Fruit fly (Drosophila melanogaster) whole organism, embryonic: ENCODE measurements around the gene Mct1.

Source experiments
- Ada2b ChIP-seq: fragments of 200-800 bp; sonication (Bioruptor generic); IDR thresholded peaks from 2 replicates; pipeline ENCODE4 v1.3.6; 2022; ENCODE audit warnings: missing biosample characterization, missing genetic modification characterization
- CG11456 ChIP-seq: fragments of 200-800 bp; sonication (Bioruptor generic); IDR thresholded peaks from 3 replicates; pipeline ENCODE4 v1.3.6; 2022; ENCODE audit warnings: missing biosample characterization, missing genetic modification characterization
- CG11504 ChIP-seq: fragments of 200-800 bp; sonication (Bioruptor generic); optimal IDR thresholded peaks from 3 replicates; lab custom pipeline; 2019; ENCODE audit warnings: missing biosample characterization, mild to moderate bottlenecking, missing genetic modification characterization, moderate library complexity
- CG11723 ChIP-seq: fragments of 200-800 bp; sonication (Bioruptor generic); optimal IDR thresholded peaks from 2 replicates; lab custom pipeline; 2017; ENCODE audit warnings: missing biosample characterization, mild to moderate bottlenecking, missing genetic modification characterization
- CG13624 ChIP-seq: fragments of 200-800 bp; sonication (Bioruptor generic); optimal IDR thresholded peaks from 2 replicates; lab custom pipeline; 2016; ENCODE audit warnings: missing biosample characterization, missing genetic modification characterization
- CG13775 ChIP-seq: fragments of 200-800 bp; sonication (Bioruptor generic); optimal IDR thresholded peaks from 3 replicates; lab custom pipeline; 2017; ENCODE audit warnings: missing biosample characterization, mild to moderate bottlenecking, missing genetic modification characterization
- CG1529 ChIP-seq: fragments of 200-800 bp; sonication (Bioruptor generic); optimal IDR thresholded peaks from 3 replicates; lab custom pipeline; 2018; ENCODE audit warnings: missing biosample characterization, missing genetic modification characterization
- CG18599 ChIP-seq: fragments of 200-800 bp; sonication (Bioruptor generic); optimal IDR thresholded peaks from 3 replicates; lab custom pipeline; 2017; ENCODE audit warnings: missing biosample characterization, missing genetic modification characterization, mild to moderate bottlenecking, moderate library complexity, missing genetic modification reagents
- CG2120 ChIP-seq: fragments of 200-800 bp; sonication (Bioruptor generic); optimal IDR thresholded peaks from 3 replicates; lab custom pipeline; 2016; ENCODE audit warnings: missing biosample characterization, missing genetic modification characterization
- CG2889 ChIP-seq: fragments of 200-800 bp; sonication (Bioruptor generic); IDR thresholded peaks from 3 replicates; pipeline ENCODE4 v1.3.6; 2022; ENCODE audit warnings: missing biosample characterization, missing genetic modification characterization
- CG34376 ChIP-seq: fragments of 200-800 bp; sonication (Bioruptor generic); optimal IDR thresholded peaks from 2 replicates; lab custom pipeline; 2018; ENCODE audit warnings: missing biosample characterization, mild to moderate bottlenecking, missing genetic modification characterization
- CG4328 ChIP-seq: fragments of 200-800 bp; sonication (Bioruptor generic); optimal IDR thresholded peaks from 3 replicates; lab custom pipeline; 2017; ENCODE audit warnings: missing biosample characterization, missing genetic modification reagents, missing genetic modification characterization
- CG43689 ChIP-seq: fragments of 200-800 bp; sonication (Bioruptor generic); IDR thresholded peaks from 2 replicates; pipeline ENCODE4 v1.3.6; 2022; ENCODE audit warnings: missing biosample characterization, missing genetic modification characterization
- CG5245 ChIP-seq: fragments of 200-800 bp; sonication (Bioruptor generic); optimal IDR thresholded peaks from 3 replicates; lab custom pipeline; 2016; ENCODE audit warnings: missing biosample characterization, missing genetic modification characterization
- CG6683 ChIP-seq: fragments of 200-800 bp; sonication (Bioruptor generic); optimal IDR thresholded peaks from 2 replicates; lab custom pipeline; 2017; ENCODE audit warnings: missing biosample characterization, mild to moderate bottlenecking, missing genetic modification characterization, missing genetic modification reagents
- CG7928 ChIP-seq: fragments of 200-800 bp; sonication (Bioruptor generic); optimal IDR thresholded peaks from 2 replicates; lab custom pipeline; 2017; ENCODE audit warnings: missing biosample characterization, mild to moderate bottlenecking, missing genetic modification characterization
- CG8290 ChIP-seq, 3 experiments: fragments of 200-800 bp; sonication (Bioruptor generic); optimal IDR thresholded peaks; 2 replicates each; lab custom pipeline; 2016 to 2019; ENCODE audit warnings: missing biosample characterization in 3 of 3, missing genetic modification characterization in 3 of 3, mild to moderate bottlenecking in 2 of 3, moderate library complexity in 1 of 3
- CG8359 ChIP-seq: fragments of 200-800 bp; sonication (Bioruptor generic); optimal IDR thresholded peaks from 2 replicates; lab custom pipeline; 2017; ENCODE audit warnings: missing biosample characterization, mild to moderate bottlenecking, missing genetic modification characterization, borderline replicate concordance
- CG8388 ChIP-seq: fragments of 200-800 bp; sonication (Bioruptor generic); optimal IDR thresholded peaks from 2 replicates; lab custom pipeline; 2019; ENCODE audit warnings: missing biosample characterization, mild to moderate bottlenecking, missing genetic modification characterization, moderate library complexity
- CG9727 ChIP-seq: fragments of 200-800 bp; sonication (Bioruptor generic); optimal IDR thresholded peaks from 3 replicates; lab custom pipeline; 2017; ENCODE audit warnings: missing biosample characterization, mild to moderate bottlenecking, missing genetic modification characterization
- D19A ChIP-seq: fragments of 200-800 bp; optimal IDR thresholded peaks from 3 replicates; lab custom pipeline; 2019; ENCODE audit warnings: missing biosample characterization, mild to moderate bottlenecking, missing genetic modification characterization, moderate library complexity
- Dp ChIP-seq: fragments of 200-800 bp; sonication (Bioruptor generic); optimal IDR thresholded peaks from 2 replicates; lab custom pipeline; 2018; ENCODE audit warnings: missing biosample characterization, mild to moderate bottlenecking, missing genetic modification characterization, moderate library complexity
- Ets65A ChIP-seq: fragments of 200-800 bp; sonication (Bioruptor generic); peaks from one replicate; lab custom pipeline; 2016; ENCODE audit warnings: missing biosample characterization, missing genetic modification characterization
- Hr3 ChIP-seq: fragments of 200-800 bp; sonication (Bioruptor generic); optimal IDR thresholded peaks from 3 replicates; lab custom pipeline; 2016; ENCODE audit warnings: missing biosample characterization, missing genetic modification characterization
- Med ChIP-seq: fragments of 200-800 bp; sonication (Bioruptor generic); peaks from one replicate; lab custom pipeline; 2016; ENCODE audit warnings: missing biosample characterization, missing genetic modification characterization, mild to moderate bottlenecking, inconsistent platforms, moderate library complexity
- Meics ChIP-seq: fragments of 200-800 bp; sonication (Bioruptor generic); optimal IDR thresholded peaks from 2 replicates; lab custom pipeline; 2017; ENCODE audit warnings: missing biosample characterization, mild to moderate bottlenecking, missing genetic modification characterization
- NfI ChIP-seq: fragments of 200-800 bp; sonication (Bioruptor generic); optimal IDR thresholded peaks from 3 replicates; lab custom pipeline; 2018; ENCODE audit warnings: missing biosample characterization, mild to moderate bottlenecking, missing genetic modification characterization, moderate library complexity
- PHDP ChIP-seq: fragments of 200-800 bp; sonication (Bioruptor generic); optimal IDR thresholded peaks from 3 replicates; lab custom pipeline; 2018; ENCODE audit warnings: missing biosample characterization, mild to moderate bottlenecking, missing genetic modification characterization, moderate library complexity
- Scr ChIP-seq: fragments of 200-800 bp; sonication (Bioruptor generic); IDR thresholded peaks from 2 replicates; pipeline ENCODE4 v1.3.6; 2022; ENCODE audit warnings: missing biosample characterization, missing genetic modification characterization; ENCODE audit not compliant: partially characterized antibody
- Vsx1 ChIP-seq: fragments of 200-800 bp; sonication (Bioruptor generic); optimal IDR thresholded peaks from 2 replicates; lab custom pipeline; 2017; ENCODE audit warnings: missing biosample characterization, mild to moderate bottlenecking, missing genetic modification characterization, missing genetic modification reagents
- ash1 ChIP-seq: fragments of 200-800 bp; sonication (Bioruptor generic); optimal IDR thresholded peaks from 2 replicates; lab custom pipeline; 2018; ENCODE audit warnings: missing biosample characterization, mild to moderate bottlenecking, missing genetic modification characterization
- az2 ChIP-seq: fragments of 200-800 bp; sonication (Bioruptor generic); optimal IDR thresholded peaks from 3 replicates; lab custom pipeline; 2016; ENCODE audit warnings: missing biosample characterization, missing genetic modification characterization
- chinmo ChIP-seq: fragments of 200-800 bp; sonication (Bioruptor generic); IDR thresholded peaks from 4 replicates; pipeline ENCODE4 v1.3.6; 2022; ENCODE audit warnings: missing biosample characterization, missing genetic modification characterization; ENCODE audit not compliant: partially characterized antibody
- corto ChIP-seq: fragments of 200-800 bp; sonication (Bioruptor generic); optimal IDR thresholded peaks from 2 replicates; lab custom pipeline; 2016; ENCODE audit warnings: missing biosample characterization, mild to moderate bottlenecking, missing genetic modification characterization, moderate library complexity
- dm ChIP-seq: fragments of 200-800 bp; sonication (Bioruptor generic); optimal IDR thresholded peaks from 3 replicates; lab custom pipeline; 2016; ENCODE audit warnings: missing biosample characterization, missing genetic modification characterization
- dmrt99B ChIP-seq: fragments of 200-800 bp; sonication (Bioruptor generic); optimal IDR thresholded peaks from 2 replicates; lab custom pipeline; 2018; ENCODE audit warnings: missing biosample characterization, mild to moderate bottlenecking, missing genetic modification characterization, moderate library complexity
- dpn ChIP-seq, 2 experiments: fragments of 200-800 bp; sonication (Bioruptor generic); optimal IDR thresholded peaks; 3 replicates each; lab custom pipeline; 2016; ENCODE audit warnings: missing biosample characterization in 2 of 2, missing genetic modification characterization in 2 of 2
- eve ChIP-seq, 2 experiments: fragments of >200 bp; optimal IDR thresholded peaks; 2 replicates each; lab custom pipeline; 2017; ENCODE audit warnings: missing biosample characterization in 2 of 2, missing genetic modification characterization in 2 of 2
- fd96Cb ChIP-seq: fragments of 200-800 bp; sonication (Bioruptor generic); optimal IDR thresholded peaks from 2 replicates; lab custom pipeline; 2018; ENCODE audit warnings: missing biosample characterization, mild to moderate bottlenecking, missing genetic modification characterization, moderate library complexity
- gro ChIP-seq: fragments of 200-800 bp; sonication (Bioruptor generic); optimal IDR thresholded peaks from 2 replicates; lab custom pipeline; 2016; ENCODE audit warnings: missing biosample characterization, missing genetic modification characterization
- gsb ChIP-seq: fragments of 200-800 bp; sonication (Bioruptor generic); IDR thresholded peaks from 2 replicates; pipeline ENCODE4 v1.3.6; 2022; ENCODE audit warnings: missing biosample characterization, missing genetic modification characterization
- pfk ChIP-seq: fragments of 200-800 bp; sonication (Bioruptor generic); optimal IDR thresholded peaks from 2 replicates; lab custom pipeline; 2018; ENCODE audit warnings: missing biosample characterization, mild to moderate bottlenecking, missing genetic modification characterization, moderate library complexity
- pita ChIP-seq: fragments of 200-800 bp; sonication (Bioruptor generic); optimal IDR thresholded peaks from 2 replicates; lab custom pipeline; 2017; ENCODE audit warnings: missing biosample characterization, mild to moderate bottlenecking, missing genetic modification characterization
- row ChIP-seq: fragments of 200-800 bp; sonication (Bioruptor generic); IDR thresholded peaks from 3 replicates; pipeline ENCODE4 v1.3.6; 2022; ENCODE audit warnings: missing biosample characterization, missing genetic modification characterization
- slbo ChIP-seq: fragments of 200-800 bp; sonication (Bioruptor generic); IDR thresholded peaks from 2 replicates; pipeline ENCODE4 v1.3.6; 2022; ENCODE audit warnings: missing biosample characterization, missing genetic modification characterization
- sob ChIP-seq: fragments of 200-800 bp; sonication (Bioruptor generic); IDR thresholded peaks from 2 replicates; pipeline ENCODE4 v1.3.6; 2022; ENCODE audit warnings: missing biosample characterization, missing genetic modification characterization
- vvl ChIP-seq: fragments of 200-800 bp; sonication (Bioruptor generic); IDR thresholded peaks from 2 replicates; pipeline ENCODE4 v1.3.6; 2022; ENCODE audit warnings: missing biosample characterization, missing genetic modification characterization
- z ChIP-seq: fragments of 200-800 bp; sonication (Bioruptor generic); IDR thresholded peaks from 3 replicates; pipeline ENCODE4 v1.3.6; 2022; ENCODE audit warnings: missing biosample characterization, missing genetic modification characterization
- zen2 ChIP-seq: fragments of 200-800 bp; sonication (Bioruptor generic); IDR thresholded peaks from 3 replicates; pipeline ENCODE4 v1.3.6; 2022; ENCODE audit warnings: missing biosample characterization, missing genetic modification characterization; ENCODE audit not compliant: partially characterized antibody

Gene Mct1

DNA sequence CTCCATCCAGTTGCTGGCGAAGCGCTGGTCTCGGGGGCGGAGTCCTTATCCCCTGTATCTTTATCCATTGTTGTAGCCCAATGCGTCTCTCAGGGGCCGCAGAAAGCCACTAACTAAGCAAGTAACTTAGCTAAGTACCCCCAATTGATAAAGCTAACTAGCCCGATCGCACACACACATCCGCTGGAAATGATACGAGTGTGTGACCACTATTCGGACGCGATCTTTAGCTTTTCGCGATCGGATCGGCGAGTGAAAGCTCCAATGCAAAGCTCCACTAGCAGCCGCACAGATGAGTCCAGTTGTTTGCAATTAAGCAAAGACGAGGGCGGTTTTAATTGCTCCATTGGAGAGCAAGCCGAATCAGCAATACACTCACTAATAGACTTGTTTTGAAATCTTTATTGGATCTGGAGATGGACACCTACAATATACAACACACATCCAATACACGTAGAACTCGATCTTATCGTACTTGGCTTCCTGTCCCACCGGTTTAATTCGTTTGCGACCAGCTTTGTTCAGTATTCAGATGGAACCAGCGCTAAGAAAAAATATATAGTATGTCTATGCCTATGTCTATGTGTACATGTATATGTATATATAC lies 65.1 kb downstream of the Mct1 start, which contains the start of gene CG3091 (continued):
- TF ChIP-seq Vsx1 (GFP tag; lab: Kevin White, UChicago): no peak
- TF ChIP-seq Meics (GFP tag; lab: Kevin White, UChicago): peak; percentile 48
- no peak for TF ChIP-seq CG11723 (GFP tag; lab: Kevin White, UChicago)
- no peak for TF ChIP-seq CG13775
- TF ChIP-seq D19A: peak; percentile 80
- TF ChIP-seq pfk (GFP tag; lab: Kevin White, UChicago): no peak
- TF ChIP-seq Med (GFP tag; lab: Kevin White, UChicago): peak; percentile 75
- TF ChIP-seq corto (GFP tag; lab: Kevin White, UChicago): no peak
- TF ChIP-seq CG4328 (GFP tag; lab: Kevin White, UChicago): no peak
- no peak for TF ChIP-seq NfI (GFP tag; lab: Kevin White, UChicago)
- peak; percentile 6 for TF ChIP-seq CG9727 (GFP tag; lab: Kevin White, UChicago)
- TF ChIP-seq CG6683 (GFP tag; lab: Kevin White, UChicago): no peak
- no peak for TF ChIP-seq CG43689 (GFP tag; lab: Robert Waterston, UW)
- TF ChIP-seq CG34376 (GFP tag; lab: Kevin White, UChicago): peak; percentile 53
- peak in 1 of 2 experiments; percentile 23 for TF ChIP-seq dpn (GFP tag; optimal IDR thresholded peaks at IDR 0.05; lab: Kevin White, UChicago)
- TF ChIP-seq CG8388 (GFP tag; lab: Kevin White, UChicago): no peak
- no peak for TF ChIP-seq CG5245 (GFP tag; lab: Kevin White, UChicago)
- no peak for TF ChIP-seq Hr3 (GFP tag; lab: Kevin White, UChicago)
- no peak for TF ChIP-seq CG2889 (GFP tag; lab: Robert Waterston, UW)
- no peak for TF ChIP-seq pita (GFP tag; lab: Kevin White, UChicago)
- no peak for TF ChIP-seq az2 (GFP tag; lab: Kevin White, UChicago)
- 0 out of 4 replicates have a peak, but pooled peaks have one; percentile 44 for TF ChIP-seq chinmo (GFP tag; lab: Robert Waterston, UW)
- no peak for TF ChIP-seq CG7928 (GFP tag; lab: Kevin White, UChicago)
- TF ChIP-seq z (GFP tag; lab: Robert Waterston, UW): 0 out of 3 replicates have a peak, but pooled peaks have one; percentile 39
- no peak for TF ChIP-seq PHDP
- no peak for TF ChIP-seq Dp (GFP tag; lab: Kevin White, UChicago)
- peak; percentile 44 for TF ChIP-seq CG13624 (GFP tag; lab: Kevin White, UChicago)
- no peak for TF ChIP-seq ash1 (GFP tag; lab: Kevin White, UChicago)
- TF ChIP-seq CG2120 (GFP tag; lab: Kevin White, UChicago): peak; percentile 23
- TF ChIP-seq gro (GFP tag; lab: Kevin White, UChicago): peak; percentile 19
- TF ChIP-seq Ets65A (GFP tag; lab: Kevin White, UChicago): no peak
- no peak for TF ChIP-seq fd96Cb (tag; lab: Kevin White, UChicago)
- no peak for TF ChIP-seq zen2
- no peak for TF ChIP-seq CG1529 (GFP tag; lab: Kevin White, UChicago)
- peak; percentile 43 for TF ChIP-seq CG18599
- no peak for TF ChIP-seq dmrt99B (tag; lab: Kevin White, UChicago)
- TF ChIP-seq vvl (GFP tag; lab: Robert Waterston, UW): peak; percentile 36; the same call in 1 of the 2 replicates
- TF ChIP-seq dm (GFP tag; lab: Kevin White, UChicago): no peak
- no peak for TF ChIP-seq eve (GFP tag; optimal IDR thresholded peaks at IDR 0.05; lab: Kevin White, UChicago)
- 0 out of 2 replicates have a peak, but pooled peaks have one; percentile 15 for TF ChIP-seq Ada2b
- no peak for TF ChIP-seq CG11456
- peak; percentile 26; the same call in 1 of the 2 replicates for TF ChIP-seq slbo (GFP tag; lab: Robert Waterston, UW)
- TF ChIP-seq gsb: no peak
- no peak for TF ChIP-seq CG8359 (GFP tag; lab: Kevin White, UChicago)
- TF ChIP-seq sob (GFP tag; lab: Robert Waterston, UW): peak; percentile 12; the same call in 1 of the 2 replicates
- TF ChIP-seq CG8290 (GFP tag; optimal IDR thresholded peaks at IDR 0.05; lab: Kevin White, UChicago): no peak
- peak in 1 of 2 experiments; percentile 27 for TF ChIP-seq CG8290 (tag; optimal IDR thresholded peaks at IDR 0.05; lab: Kevin White, UChicago)
- peak; percentile 16; the same call in 1 of the 3 replicates for TF ChIP-seq row
- no peak for TF ChIP-seq CG11504 (tag; lab: Kevin White, UChicago)
- no peak for TF ChIP-seq Scr (GFP tag; lab: Robert Waterston, UW)
